Fruit fly (Drosophila melanogaster): ENCODE measurements around the gene CG45012.

CG45012 gene

DNA sequence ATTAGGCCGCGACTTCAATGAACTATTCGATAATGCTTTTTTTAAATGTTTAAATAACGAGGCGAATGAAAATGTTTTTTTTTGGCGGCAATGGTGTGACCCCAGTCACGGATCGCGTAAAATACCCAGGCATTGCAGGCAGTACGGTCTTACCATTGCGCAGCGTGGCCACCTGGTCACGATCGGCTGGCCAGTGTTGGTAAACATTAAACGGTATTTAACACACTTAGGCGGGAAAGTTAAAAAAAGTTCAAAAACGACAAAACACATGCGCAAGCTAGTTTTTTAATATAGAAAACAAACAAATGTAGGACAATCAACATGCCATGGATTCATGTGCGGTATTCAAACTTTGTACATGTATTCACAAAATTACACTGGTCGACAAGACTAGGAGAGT is 5.1 kb upstream of the CG45012 start, which contains the start of gene esc (continued):
- TF ChIP-seq CG1602 (GFP tag; optimal IDR thresholded peaks at IDR 0.05) (peak; percentile 37), CG9932 (GFP tag; IDR thresholded peaks at IDR 0.05) (peak; percentile 60), emc (GFP tag; optimal IDR thresholded peaks at IDR 0.05) (peak; percentile 3), nerfin-1 (tag; optimal IDR thresholded peaks at IDR 0.05) (no peak), psq (GFP tag; optimal IDR thresholded peaks at IDR 0.05) (no peak), p53 (GFP tag; optimal IDR thresholded peaks at IDR 0.05) (peak; percentile 10), CG4707 (GFP tag; optimal IDR thresholded peaks at IDR 0.05) (no peak), ash1 (GFP tag; optimal IDR thresholded peaks at IDR 0.05) (no peak), zf30C (GFP tag; optimal IDR thresholded peaks at IDR 0.05) (no peak), CG3163 (GFP tag; optimal IDR thresholded peaks at IDR 0.05) (peak; percentile 13), kni (GFP tag; optimal IDR thresholded peaks at IDR 0.05) (no peak), H15 (GFP tag; IDR thresholded peaks at IDR 0.05) (no peak), CG6791 (GFP tag; IDR thresholded peaks at IDR 0.05; ENCODE audit: partially characterized antibody) (peak; percentile 64; the same call in 2 of the 3 replicates), Bteb2 (GFP tag; optimal IDR thresholded peaks at IDR 0.05) (peak; percentile 25), CG1832 (GFP tag; optimal IDR thresholded peaks at IDR 0.05) (no peak), CHES-1-like (GFP tag; optimal IDR thresholded peaks at IDR 0.05) (peak; percentile 39), Ets97D (GFP tag; optimal IDR thresholded peaks at IDR 0.05) (peak; percentile 89), MESR4 (GFP tag; optimal IDR thresholded peaks at IDR 0.05) (peak; percentile 35), Tbp (GFP tag; optimal IDR thresholded peaks at IDR 0.05) (no peak), ftz-f1 (GFP tag; optimal IDR thresholded peaks at IDR 0.05) (peak; percentile 25), mld (GFP tag; IDR thresholded peaks at IDR 0.05; ENCODE audit: partially characterized antibody) (no peak), CG13894 (tag; optimal IDR thresholded peaks at IDR 0.05) (no peak), HLH54F (GFP tag; optimal IDR thresholded peaks at IDR 0.05) (peak; percentile 52), CG1792 (GFP tag; optimal IDR thresholded peaks at IDR 0.05) (peak; percentile 14), jumu (GFP tag; optimal IDR thresholded peaks at IDR 0.05) (peak; percentile 57), sob (GFP tag; IDR thresholded peaks at IDR 0.05) (peak; percentile 61; the same call in 1 of the 2 replicates), Hey (tag; optimal IDR thresholded peaks at IDR 0.05) (no peak), CG2199 (GFP tag; IDR thresholded peaks at IDR 0.05) (no peak), fru (optimal IDR thresholded peaks at IDR 0.05) (no peak), CG12744 (GFP tag; optimal IDR thresholded peaks at IDR 0.05) (peak; percentile 15), CG34224 (GFP tag; IDR thresholded peaks at IDR 0.05; ENCODE audit: partially characterized antibody) (peak; percentile 36; the same call in 1 of the 3 replicates), Bgb (GFP tag; IDR thresholded peaks at IDR 0.05; ENCODE audit: partially characterized antibody) (peak; percentile 26; the same call in 1 of the 2 replicates), CG17186 (GFP tag; optimal IDR thresholded peaks at IDR 0.05) (peak; percentile 79), Bdp1 (GFP tag; optimal IDR thresholded peaks at IDR 0.05) (peak; percentile 30), btn (GFP tag; optimal IDR thresholded peaks at IDR 0.05) (peak; percentile 5), toy (GFP tag; IDR thresholded peaks at IDR 0.05) (no peak), nmo (GFP tag; optimal IDR thresholded peaks at IDR 0.05) (peak; percentile 62), CG43689 (GFP tag; IDR thresholded peaks at IDR 0.05) (no peak), aop (GFP tag; IDR thresholded peaks at IDR 0.05) (no peak), CG10267 (tag; optimal IDR thresholded peaks at IDR 0.05) (peak; percentile 97), E2f1 (GFP tag; IDR thresholded peaks at IDR 0.05) (peak; percentile 69), klu (GFP tag; IDR thresholded peaks at IDR 0.05) (no peak), Hsf (GFP tag; optimal IDR thresholded peaks at IDR 0.05) (peak; percentile 37), CG18011 (GFP tag; optimal IDR thresholded peaks at IDR 0.05) (peak; percentile 41), BEAF-32 (GFP tag; optimal IDR thresholded peaks at IDR 0.05) (peak; percentile 56), gro (GFP tag; optimal IDR thresholded peaks at IDR 0.05) (peak; percentile 13), CG3847 (GFP tag; IDR thresholded peaks at IDR 0.05) (peak; percentile 82), Sry-δ (GFP tag; optimal IDR thresholded peaks at IDR 0.05) (peak; percentile 59), E2f2 (GFP tag; IDR thresholded peaks at IDR 0.05) (peak; percentile 99), gt (GFP tag; IDR thresholded peaks at IDR 0.05) (no peak), dpn (GFP tag; optimal IDR thresholded peaks at IDR 0.05) (peak; percentile 41 to 48), NC2β (GFP tag; optimal IDR thresholded peaks at IDR 0.05) (peak; percentile 47)

Data from whole organism, embryonic.